Fruit fly (Drosophila melanogaster): ENCODE data around the gene CG32075.

The CG32075 gene

dm6 chr3L:11070372-11070854 is 5.7 kb upstream of the CG32075 start, which contains the start of gene Mocs1:
Gene Mocs1 (plus strand): TSS chr3L:11070526.
- TF ChIP-seq Dll (optimal IDR thresholded peaks at IDR 0.05) (no peak), EcR (GFP tag; optimal IDR thresholded peaks at IDR 0.05) (no peak), pan (optimal IDR thresholded peaks at IDR 0.05) (no peak), usp (GFP tag; optimal IDR thresholded peaks at IDR 0.05) (no peak), CG8478 (optimal IDR thresholded peaks at IDR 0.05) (no peak), psq (optimal IDR thresholded peaks at IDR 0.05) (no peak)

dm6 chr3L:11069764-11070163 is 5.0 kb upstream of the CG32075 start, which contains the start of gene CG6310:
Gene CG6310 (minus strand): TSS chr3L:11069864.
- TF ChIP-seq psq (optimal IDR thresholded peaks at IDR 0.05) (no peak), usp (GFP tag; optimal IDR thresholded peaks at IDR 0.05) (no peak), Dll (optimal IDR thresholded peaks at IDR 0.05) (no peak), EcR (GFP tag; optimal IDR thresholded peaks at IDR 0.05) (no peak), CG8478 (optimal IDR thresholded peaks at IDR 0.05) (no peak), pan (optimal IDR thresholded peaks at IDR 0.05) (no peak)

- TF ChIP-seq usp (GFP tag; optimal IDR thresholded peaks at IDR 0.05) (no peak), pan (optimal IDR thresholded peaks at IDR 0.05) (no peak), psq (optimal IDR thresholded peaks at IDR 0.05) (no peak), Dll (optimal IDR thresholded peaks at IDR 0.05) (no peak), CG8478 (optimal IDR thresholded peaks at IDR 0.05) (no peak), EcR (GFP tag; optimal IDR thresholded peaks at IDR 0.05) (no peak)
These were observed 1.1 kb upstream of the CG32075 start for dm6 chr3L:11065850-11066249.

- TF ChIP-seq CG8478 (optimal IDR thresholded peaks at IDR 0.05) (no peak), EcR (GFP tag; optimal IDR thresholded peaks at IDR 0.05) (no peak), psq (optimal IDR thresholded peaks at IDR 0.05) (no peak), usp (GFP tag; optimal IDR thresholded peaks at IDR 0.05) (no peak), Dll (optimal IDR thresholded peaks at IDR 0.05) (no peak), pan (optimal IDR thresholded peaks at IDR 0.05) (no peak)
These were observed 2.3 kb downstream of the CG32075 start, which contains the start of gene CG32069 for dm6 chr3L:11062441-11062840. Gene CG32069 (minus strand): TSS chr3L:11062614.

- TF ChIP-seq EcR (GFP tag; optimal IDR thresholded peaks at IDR 0.05) (no peak), pan (optimal IDR thresholded peaks at IDR 0.05) (peak; percentile 87), psq (optimal IDR thresholded peaks at IDR 0.05) (no peak)
These were observed 3.5 kb downstream of the CG32075 start, which contains the start of the genes CG6321 and Blos2 for dm6 chr3L:11061200-11061599. Gene CG6321 (minus strand): TSS chr3L:11061224. Gene Blos2 (plus strand): TSS chr3L:11061571.

dm6 chr3L:11053843-11054242 is 10.9 kb downstream of the CG32075 start, which contains the start of gene CG7888:
Gene CG7888 (plus strand): TSS chr3L:11054035.
- no peak for TF ChIP-seq Dll (optimal IDR thresholded peaks at IDR 0.05)

- TF ChIP-seq EcR (GFP tag; optimal IDR thresholded peaks at IDR 0.05) (no peak), pan (optimal IDR thresholded peaks at IDR 0.05) (no peak), usp (GFP tag; optimal IDR thresholded peaks at IDR 0.05) (no peak), CG8478 (optimal IDR thresholded peaks at IDR 0.05) (no peak), Dll (optimal IDR thresholded peaks at IDR 0.05) (no peak), psq (optimal IDR thresholded peaks at IDR 0.05) (no peak)
These were observed 11.9 kb downstream of the CG32075 start for dm6 chr3L:11052760-11053259.

- TF ChIP-seq Dll (optimal IDR thresholded peaks at IDR 0.05) (no peak), psq (optimal IDR thresholded peaks at IDR 0.05) (no peak)
These were observed 13.5 kb downstream of the CG32075 start, which contains the start of gene CG43693 for dm6 chr3L:11051271-11051670. Gene CG43693 (minus strand): TSS chr3L:11051371.

dm6 chr3L:11049414-11049813 is 15.3 kb downstream of the CG32075 start:
- no peak for TF ChIP-seq pan (optimal IDR thresholded peaks at IDR 0.05)
- no peak for TF ChIP-seq usp (GFP tag; optimal IDR thresholded peaks at IDR 0.05)
- TF ChIP-seq EcR (GFP tag; optimal IDR thresholded peaks at IDR 0.05), result no peak
- TF ChIP-seq Dll (optimal IDR thresholded peaks at IDR 0.05), result no peak
- TF ChIP-seq CG8478 (optimal IDR thresholded peaks at IDR 0.05), result no peak
- no peak for TF ChIP-seq psq (optimal IDR thresholded peaks at IDR 0.05)

dm6 chr3L:11047877-11048276 is 16.9 kb downstream of the CG32075 start:
- TF ChIP-seq usp (GFP tag; optimal IDR thresholded peaks at IDR 0.05) (no peak), psq (optimal IDR thresholded peaks at IDR 0.05) (no peak), CG8478 (optimal IDR thresholded peaks at IDR 0.05) (no peak), pan (optimal IDR thresholded peaks at IDR 0.05) (no peak), EcR (GFP tag; optimal IDR thresholded peaks at IDR 0.05) (no peak), Dll (optimal IDR thresholded peaks at IDR 0.05) (no peak)

- TF ChIP-seq Dll (optimal IDR thresholded peaks at IDR 0.05) (no peak), EcR (GFP tag; optimal IDR thresholded peaks at IDR 0.05) (no peak), pan (optimal IDR thresholded peaks at IDR 0.05) (no peak), usp (GFP tag; optimal IDR thresholded peaks at IDR 0.05) (no peak), CG8478 (optimal IDR thresholded peaks at IDR 0.05) (no peak)
These were observed 18.2 kb downstream of the CG32075 start for dm6 chr3L:11046559-11046958.

- TF ChIP-seq Dll (optimal IDR thresholded peaks at IDR 0.05) (no peak), psq (optimal IDR thresholded peaks at IDR 0.05) (no peak), usp (GFP tag; optimal IDR thresholded peaks at IDR 0.05) (no peak), CG8478 (optimal IDR thresholded peaks at IDR 0.05) (no peak), pan (optimal IDR thresholded peaks at IDR 0.05) (no peak), EcR (GFP tag; optimal IDR thresholded peaks at IDR 0.05) (no peak)
These were observed 19.7 kb downstream of the CG32075 start for dm6 chr3L:11045009-11045408.

dm6 chr3L:11043650-11044049 is 21.1 kb downstream of the CG32075 start:
- no peak for TF ChIP-seq CG8478 (optimal IDR thresholded peaks at IDR 0.05)
- no peak for TF ChIP-seq EcR (GFP tag; optimal IDR thresholded peaks at IDR 0.05)
- TF ChIP-seq pan (optimal IDR thresholded peaks at IDR 0.05), result no peak
- TF ChIP-seq psq (optimal IDR thresholded peaks at IDR 0.05), result no peak

All from whole organism.